Worm (Caenorhabditis elegans): ENCODE data around the gene set-9.

DNA sequence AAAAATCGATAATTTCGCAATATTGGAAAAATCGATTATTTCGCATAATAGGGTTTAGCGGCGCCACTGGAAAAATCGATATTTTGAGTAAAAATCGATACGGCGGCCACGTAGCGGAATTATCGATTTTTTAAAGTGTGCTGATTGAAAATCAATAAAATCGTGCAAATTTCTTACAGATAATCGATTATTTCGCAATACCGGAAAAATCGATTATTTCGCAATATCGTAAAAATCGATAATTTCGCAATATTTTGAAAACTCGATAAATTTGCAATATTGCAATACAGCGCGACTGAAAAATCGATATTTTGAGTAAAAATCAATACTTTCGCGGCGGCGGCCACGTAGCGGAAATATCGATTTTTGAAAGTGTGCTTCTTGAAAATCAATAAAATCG is 9.9 kb downstream of the set-9 start:
- TF ChIP-seq W03F9.2 (tag; optimal IDR thresholded peaks at IDR 0.05) = no peak
- no peak for TF ChIP-seq him-1 (tag; optimal IDR thresholded peaks at IDR 0.05)
- no peak for TF ChIP-seq dao-5 (tag; optimal IDR thresholded peaks at IDR 0.05)

Data from whole organism, L4/young adult.